Worm (Caenorhabditis elegans) whole organism, L1 larva: Measurements from ENCODE around the gene B0454.26.

Experiments used
- fkh-10 ChIP-seq: sonication (generic microtip); optimal IDR thresholded peaks from 2 replicates; lab custom pipeline; 2017; ENCODE audit warnings: missing biosample characterization, missing genetic modification reagents, missing genetic modification characterization
- nhr-11 ChIP-seq: fragments of 150-350 bp; optimal IDR thresholded peaks from 2 replicates; lab custom pipeline; 2014; ENCODE audit warnings: missing biosample characterization, missing genetic modification characterization
- nhr-12 ChIP-seq: sonication (generic microtip); optimal IDR thresholded peaks from 2 replicates; lab custom pipeline; 2017; ENCODE audit warnings: missing biosample characterization, missing genetic modification characterization
- pax-3 ChIP-seq: fragments of 200-800 bp; sonication (Bioruptor generic); optimal IDR thresholded peaks from 2 replicates; lab custom pipeline; 2018; ENCODE audit warnings: mild to moderate bottlenecking, missing genetic modification characterization, moderate library complexity, missing compliant biosample characterization

DNA sequence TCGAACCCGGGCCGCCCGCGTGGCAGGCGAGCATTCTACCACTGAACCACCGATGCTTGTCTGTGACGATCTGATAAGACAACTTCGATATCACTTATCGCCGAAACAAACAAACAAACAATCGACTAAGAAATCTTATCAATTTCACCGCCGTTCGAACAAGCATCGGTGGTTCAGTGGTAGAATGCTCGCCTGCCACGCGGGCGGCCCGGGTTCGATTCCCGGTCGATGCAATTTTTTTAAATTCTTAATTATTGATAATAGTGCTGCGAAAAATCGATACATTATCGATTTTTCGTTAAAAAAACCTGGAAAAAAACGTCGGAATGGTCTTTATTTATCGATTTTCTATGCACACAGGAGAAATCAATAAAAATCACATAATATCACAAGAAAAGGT, 23.9 kb upstream of the B0454.26 start:
- TF ChIP-seq pax-3 (tag; lab: Kevin White, UChicago) (no peak), nhr-12 (no peak), nhr-11 (tag; lab: Kevin White, UChicago) (no peak), fkh-10 (no peak)
